Fruit fly (Drosophila melanogaster) whole organism, pupa: ENCODE data around the gene CG14324.

Experiments used
- CG13204 ChIP-seq: fragments of 200-800 bp; sonication (Bioruptor generic); optimal IDR thresholded peaks from 2 replicates; lab custom pipeline; 2018; ENCODE audit warnings: missing biosample characterization, mild to moderate bottlenecking, missing genetic modification characterization, moderate library complexity
- CG34367 ChIP-seq: fragments of 200-800 bp; sonication (Bioruptor generic); optimal IDR thresholded peaks from 2 replicates; lab custom pipeline; 2018; ENCODE audit warnings: missing biosample characterization, mild to moderate bottlenecking, missing genetic modification characterization
- EcR ChIP-seq: fragments of 200-800 bp; sonication (Bioruptor generic); optimal IDR thresholded peaks from 3 replicates; lab custom pipeline; 2019; ENCODE audit warnings: missing biosample characterization, missing genetic modification characterization, mild to moderate bottlenecking, moderate library complexity, missing genetic modification reagents
- Pif1A ChIP-seq: fragments of 200-800 bp; sonication (Bioruptor generic); optimal IDR thresholded peaks from 3 replicates; lab custom pipeline; 2016; ENCODE audit warnings: missing biosample characterization, missing genetic modification characterization
- gl ChIP-seq: fragments of 200-800 bp; sonication (Bioruptor generic); optimal IDR thresholded peaks from 2 replicates; lab custom pipeline; 2018; ENCODE audit warnings: missing biosample characterization, mild to moderate bottlenecking, missing genetic modification characterization

- no peak for TF ChIP-seq EcR (GFP tag; lab: Kevin White, UChicago)
- no peak for TF ChIP-seq gl (tag; lab: Kevin White, UChicago)
- no peak for TF ChIP-seq CG13204 (GFP tag; lab: Kevin White, UChicago)
- TF ChIP-seq Pif1A (GFP tag; lab: Kevin White, UChicago): no peak
- TF ChIP-seq CG34367 (tag; lab: Kevin White, UChicago): no peak
These were observed 27.8 kb upstream of the CG14324 start for dm6 chr3R:17646102-17647050.
